Worm (Caenorhabditis elegans) whole organism, L3 larva: ENCODE results near the gene F16G10.11.

Source experiments
- elt-1 ChIP-seq: fragments of 150-350 bp; optimal IDR thresholded peaks from 2 replicates; lab custom pipeline; 2014; ENCODE audit warnings: missing biosample characterization, missing genetic modification characterization
- nhr-12 ChIP-seq: fragments of 150-350 bp; optimal IDR thresholded peaks from 2 replicates; lab custom pipeline; 2014; ENCODE audit warnings: missing biosample characterization, missing genetic modification characterization
- nhr-28 ChIP-seq: fragments of 150-350 bp; optimal IDR thresholded peaks from 2 replicates; lab custom pipeline; 2014; ENCODE audit warnings: missing biosample characterization, missing genetic modification characterization
- unc-39 ChIP-seq: sonication (generic microtip); optimal IDR thresholded peaks from 4 replicates; lab custom pipeline; 2017; ENCODE audit warnings: missing biosample characterization, missing genetic modification characterization

DNA sequence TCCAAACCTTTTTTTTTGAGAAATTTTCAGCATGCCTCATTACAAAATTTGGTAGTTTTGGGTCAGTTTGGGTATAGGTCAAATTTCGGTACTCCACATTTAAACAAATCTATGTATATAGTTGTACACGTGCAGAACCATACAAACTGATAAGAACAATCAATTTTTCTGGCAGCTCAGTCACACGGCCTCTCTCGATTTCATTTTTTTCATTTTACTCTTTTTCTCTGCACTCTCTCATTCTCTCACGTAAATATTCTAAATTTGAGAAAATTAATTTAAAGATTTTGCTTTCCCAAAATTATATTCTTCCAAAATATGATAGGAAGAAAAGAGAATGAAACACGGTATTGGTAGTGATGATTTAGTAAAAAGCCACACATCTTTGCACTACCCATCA is 27.5 kb upstream of the F16G10.11 start:
- TF ChIP-seq unc-39 (tag; lab: Kevin White, UChicago) (no peak), nhr-28 (tag; lab: Kevin White, UChicago) (no peak), elt-1 (no peak), nhr-12 (tag; lab: Kevin White, UChicago) (no peak)
